Fruit fly (Drosophila melanogaster) whole organism, embryonic: ENCODE data around the gene CG43886.

Experiments used
- Aef1 ChIP-seq: fragments of 200-800 bp; sonication (Bioruptor generic); IDR thresholded peaks from 3 replicates; pipeline ENCODE4 v1.3.6; 2022; ENCODE audit warnings: missing biosample characterization, missing genetic modification characterization
- Antp ChIP-seq: fragments of 200-800 bp; sonication (Bioruptor generic); optimal IDR thresholded peaks from 3 replicates; lab custom pipeline; 2016; ENCODE audit warnings: missing biosample characterization, missing genetic modification characterization
- Atf3 ChIP-seq: fragments of 200-800 bp; sonication (Bioruptor generic); optimal IDR thresholded peaks from 3 replicates; lab custom pipeline; 2016; ENCODE audit warnings: missing biosample characterization, missing genetic modification characterization
- Bteb2 ChIP-seq: fragments of 200-800 bp; sonication (Bioruptor generic); optimal IDR thresholded peaks from 2 replicates; lab custom pipeline; 2016; ENCODE audit warnings: missing biosample characterization, missing genetic modification characterization
- CG1024 ChIP-seq: fragments of 200-800 bp; sonication (Bioruptor generic); IDR thresholded peaks from 2 replicates; pipeline ENCODE4 v1.3.6; 2022; ENCODE audit warnings: missing biosample characterization, missing genetic modification characterization
- CG10959 ChIP-seq: fragments of 200-800 bp; sonication (Bioruptor generic); IDR thresholded peaks from 2 replicates; pipeline ENCODE4 v1.3.6; 2022; ENCODE audit warnings: missing biosample characterization, missing genetic modification characterization
- CG12071 ChIP-seq: fragments of 200-800 bp; sonication (Bioruptor generic); optimal IDR thresholded peaks from 3 replicates; lab custom pipeline; 2018; ENCODE audit warnings: missing biosample characterization, mild to moderate bottlenecking, missing genetic modification characterization
- CG12391 ChIP-seq: fragments of 200-800 bp; sonication (Bioruptor generic); optimal IDR thresholded peaks from 3 replicates; lab custom pipeline; 2018; ENCODE audit warnings: missing biosample characterization, mild to moderate bottlenecking, missing genetic modification characterization, moderate library complexity
- CG12769 ChIP-seq: fragments of 200-800 bp; sonication (Bioruptor generic); optimal IDR thresholded peaks from 2 replicates; lab custom pipeline; 2019; ENCODE audit warnings: missing biosample characterization, mild to moderate bottlenecking, missing genetic modification characterization, moderate library complexity
- CG13123 ChIP-seq: fragments of 200-800 bp; sonication (Bioruptor generic); optimal IDR thresholded peaks from 2 replicates; lab custom pipeline; 2016; ENCODE audit warnings: missing biosample characterization, missing genetic modification characterization
- CG13287 ChIP-seq: fragments of 200-800 bp; sonication (Bioruptor generic); IDR thresholded peaks from 2 replicates; pipeline ENCODE4 v1.3.6; 2022; ENCODE audit warnings: missing biosample characterization, missing genetic modification characterization; ENCODE audit not compliant: partially characterized antibody
- CG15479 ChIP-seq: fragments of 200-800 bp; sonication (Bioruptor generic); optimal IDR thresholded peaks from 3 replicates; lab custom pipeline; 2019; ENCODE audit warnings: missing biosample characterization, mild to moderate bottlenecking, missing genetic modification characterization, moderate library complexity
- CG15514 ChIP-seq: fragments of 200-800 bp; sonication (Bioruptor generic); optimal IDR thresholded peaks from 3 replicates; lab custom pipeline; 2017; ENCODE audit warnings: missing biosample characterization, missing genetic modification characterization, mild to moderate bottlenecking, moderate library complexity, missing genetic modification reagents
- CG15696 ChIP-seq: fragments of 200-800 bp; sonication (Bioruptor generic); optimal IDR thresholded peaks from 2 replicates; lab custom pipeline; 2019; ENCODE audit warnings: missing biosample characterization, mild to moderate bottlenecking, missing genetic modification characterization, moderate library complexity
- CG18476 ChIP-seq: fragments of 200-800 bp; sonication (Bioruptor generic); optimal IDR thresholded peaks from 2 replicates; lab custom pipeline; 2016; ENCODE audit warnings: missing biosample characterization, mild to moderate bottlenecking, missing genetic modification characterization
- CG2875 ChIP-seq: fragments of 200-800 bp; sonication (Bioruptor generic); optimal IDR thresholded peaks from 2 replicates; lab custom pipeline; 2017; ENCODE audit warnings: missing biosample characterization, mild to moderate bottlenecking, missing genetic modification characterization, missing genetic modification reagents
- CG3065 ChIP-seq: fragments of 200-800 bp; sonication (Bioruptor generic); optimal IDR thresholded peaks from 2 replicates; lab custom pipeline; 2016; ENCODE audit warnings: missing biosample characterization, missing genetic modification characterization
- CG6791 ChIP-seq: fragments of 200-800 bp; sonication (Bioruptor generic); IDR thresholded peaks from 3 replicates; pipeline ENCODE4 v1.3.6; 2022; ENCODE audit warnings: missing biosample characterization, missing genetic modification characterization; ENCODE audit not compliant: partially characterized antibody
- CG8478 ChIP-seq: fragments of >200 bp; optimal IDR thresholded peaks from 2 replicates; lab custom pipeline; 2018
- CG9932 ChIP-seq: fragments of 200-800 bp; sonication (Bioruptor generic); IDR thresholded peaks from 2 replicates; pipeline ENCODE4 v1.3.6; 2022; ENCODE audit warnings: missing biosample characterization, missing genetic modification characterization
- CrebB ChIP-seq: fragments of 200-800 bp; sonication (Bioruptor generic); optimal IDR thresholded peaks from 3 replicates; lab custom pipeline; 2018; ENCODE audit warnings: missing biosample characterization, mild to moderate bottlenecking, missing genetic modification characterization
- D19A ChIP-seq: fragments of 200-800 bp; optimal IDR thresholded peaks from 3 replicates; lab custom pipeline; 2019; ENCODE audit warnings: missing biosample characterization, mild to moderate bottlenecking, missing genetic modification characterization, moderate library complexity
- Dad ChIP-seq: fragments of 200-800 bp; sonication (Bioruptor generic); optimal IDR thresholded peaks from 3 replicates; lab custom pipeline; 2016; ENCODE audit warnings: missing biosample characterization, missing genetic modification characterization
- Deaf1 ChIP-seq: fragments of 200-800 bp; optimal IDR thresholded peaks from 3 replicates; lab custom pipeline; 2019; ENCODE audit warnings: missing biosample characterization, mild to moderate bottlenecking, missing genetic modification characterization, moderate library complexity
- E2f1 ChIP-seq: fragments of 200-800 bp; sonication (Bioruptor generic); IDR thresholded peaks from 2 replicates; pipeline ENCODE4 v1.3.6; 2022; ENCODE audit warnings: missing biosample characterization, missing genetic modification characterization
- HmgZ ChIP-seq: fragments of 200-800 bp; sonication (Bioruptor generic); optimal IDR thresholded peaks from 2 replicates; lab custom pipeline; 2018; ENCODE audit warnings: missing biosample characterization, mild to moderate bottlenecking, missing genetic modification characterization
- Hsf ChIP-seq: fragments of 200-800 bp; sonication (Bioruptor generic); optimal IDR thresholded peaks from 3 replicates; lab custom pipeline; 2016; ENCODE audit warnings: missing biosample characterization, missing genetic modification characterization
- NFAT ChIP-seq: fragments of 200-800 bp; sonication (Bioruptor generic); IDR thresholded peaks from 2 replicates; pipeline ENCODE4 v1.3.6; 2022; ENCODE audit warnings: missing biosample characterization, missing genetic modification characterization
- Side ChIP-seq: fragments of 200-800 bp; sonication (Bioruptor generic); optimal IDR thresholded peaks from 2 replicates; lab custom pipeline; 2016; ENCODE audit warnings: missing biosample characterization, missing genetic modification characterization
- YL-1 ChIP-seq: fragments of 200-800 bp; sonication (Bioruptor generic); optimal IDR thresholded peaks from 3 replicates; lab custom pipeline; 2017; ENCODE audit warnings: missing biosample characterization, mild to moderate bottlenecking, missing genetic modification characterization
- bcd ChIP-seq: fragments of 200-800 bp; sonication (Bioruptor generic); optimal IDR thresholded peaks from 2 replicates; lab custom pipeline; 2017; ENCODE audit warnings: missing biosample characterization, mild to moderate bottlenecking, missing genetic modification characterization
- bowl ChIP-seq: fragments of 200-800 bp; sonication (Bioruptor generic); IDR thresholded peaks from 2 replicates; pipeline ENCODE4 v1.3.6; 2022; ENCODE audit warnings: missing biosample characterization, missing genetic modification characterization
- chn ChIP-seq: fragments of 200-800 bp; sonication (Bioruptor generic); optimal IDR thresholded peaks from 2 replicates; lab custom pipeline; 2016; ENCODE audit warnings: missing biosample characterization, missing genetic modification characterization
- da ChIP-seq: fragments of 200-800 bp; sonication (Bioruptor generic); optimal IDR thresholded peaks from 2 replicates; lab custom pipeline; 2016; ENCODE audit warnings: missing biosample characterization, missing genetic modification characterization
- dan ChIP-seq: fragments of 200-800 bp; sonication (Bioruptor generic); IDR thresholded peaks from 2 replicates; pipeline ENCODE4 v1.3.6; 2022; ENCODE audit warnings: missing biosample characterization, missing genetic modification characterization
- esg ChIP-seq: fragments of 200-800 bp; sonication (Bioruptor generic); conservative IDR thresholded peaks from 2 replicates; pipeline ENCODE4 v1.3.6; 2022; ENCODE audit warnings: missing biosample characterization, missing genetic modification characterization
- fd64A ChIP-seq: fragments of 200-800 bp; sonication (Bioruptor generic); optimal IDR thresholded peaks from 3 replicates; lab custom pipeline; 2018; ENCODE audit warnings: missing biosample characterization, mild to moderate bottlenecking, missing genetic modification characterization
- grau ChIP-seq: fragments of 200-800 bp; optimal IDR thresholded peaks from 3 replicates; lab custom pipeline; 2019; ENCODE audit warnings: missing biosample characterization, mild to moderate bottlenecking, missing genetic modification characterization, moderate library complexity
- gsb ChIP-seq: fragments of 200-800 bp; sonication (Bioruptor generic); IDR thresholded peaks from 2 replicates; pipeline ENCODE4 v1.3.6; 2022; ENCODE audit warnings: missing biosample characterization, missing genetic modification characterization
- maf-S ChIP-seq: fragments of 200-800 bp; sonication (Bioruptor generic); optimal IDR thresholded peaks from 2 replicates; lab custom pipeline; 2016; ENCODE audit warnings: missing biosample characterization, missing genetic modification characterization
- odd ChIP-seq: fragments of 200-800 bp; sonication (Bioruptor generic); optimal IDR thresholded peaks from 2 replicates; lab custom pipeline; 2017; ENCODE audit warnings: missing biosample characterization, mild to moderate bottlenecking, missing genetic modification characterization
- peb ChIP-seq: fragments of 200-800 bp; sonication (Bioruptor generic); IDR thresholded peaks from 2 replicates; pipeline ENCODE4 v1.3.6; 2022; ENCODE audit warnings: missing biosample characterization, missing genetic modification characterization
- phol ChIP-seq: fragments of 200-800 bp; sonication (Bioruptor generic); optimal IDR thresholded peaks from 3 replicates; lab custom pipeline; 2018; ENCODE audit warnings: missing biosample characterization, mild to moderate bottlenecking, missing genetic modification characterization, moderate library complexity
- pum ChIP-seq: fragments of 200-800 bp; sonication (Bioruptor generic); optimal IDR thresholded peaks from 2 replicates; lab custom pipeline; 2016; ENCODE audit warnings: missing biosample characterization, missing genetic modification characterization
- ro ChIP-seq: fragments of 200-800 bp; sonication (Bioruptor generic); IDR thresholded peaks from 2 replicates; pipeline ENCODE4 v1.3.6; 2022; ENCODE audit warnings: missing biosample characterization, missing genetic modification characterization
- sd ChIP-seq: fragments of 200-800 bp; sonication (Bioruptor generic); optimal IDR thresholded peaks from 3 replicates; lab custom pipeline; 2018; ENCODE audit warnings: missing biosample characterization, mild to moderate bottlenecking, missing genetic modification characterization, moderate library complexity
- slp2 ChIP-seq: fragments of 200-800 bp; sonication (Bioruptor generic); optimal IDR thresholded peaks from 2 replicates; lab custom pipeline; 2016; ENCODE audit warnings: missing biosample characterization, missing genetic modification characterization
- tio ChIP-seq: fragments of 200-800 bp; sonication (Bioruptor generic); optimal IDR thresholded peaks from 2 replicates; lab custom pipeline; 2017; ENCODE audit warnings: missing biosample characterization, missing genetic modification characterization, inconsistent platforms
- unc-4 ChIP-seq: fragments of 200-800 bp; sonication (Bioruptor generic); IDR thresholded peaks from 2 replicates; pipeline ENCODE4 v1.3.6; 2022; ENCODE audit warnings: missing biosample characterization, missing genetic modification characterization; ENCODE audit not compliant: partially characterized antibody
- z ChIP-seq: fragments of 200-800 bp; sonication (Bioruptor generic); IDR thresholded peaks from 3 replicates; pipeline ENCODE4 v1.3.6; 2022; ENCODE audit warnings: missing biosample characterization, missing genetic modification characterization
- zf30C ChIP-seq: fragments of 200-800 bp; sonication (Bioruptor generic); optimal IDR thresholded peaks from 3 replicates; lab custom pipeline; 2018; ENCODE audit warnings: missing biosample characterization, mild to moderate bottlenecking, missing genetic modification characterization

The CG43886 gene

dm6 chr3L:8137448-8137906, 22.1 kb downstream of the CG43886 start, which contains the start of the genes Setx and mus301 (continued):
- peak; percentile 24; the same call in 1 of the 2 replicates for TF ChIP-seq CG1024 (GFP tag; lab: Robert Waterston, UW)
- peak; percentile 10 for TF ChIP-seq CrebB
- TF ChIP-seq CG15479 (GFP tag; lab: Kevin White, UChicago), result peak; percentile 20
- TF ChIP-seq pum (GFP tag; lab: Kevin White, UChicago), result peak; percentile 81
- TF ChIP-seq gsb (GFP tag; lab: Robert Waterston, UW), result peak; percentile 59; the same call in 1 of the 2 replicates
- TF ChIP-seq grau, result peak; percentile 75
- TF ChIP-seq sd (tag; lab: Kevin White, UChicago), result no peak
- peak; percentile 62 for TF ChIP-seq Side (GFP tag; lab: Kevin White, UChicago)
- peak; percentile 89 for TF ChIP-seq Bteb2
- peak; percentile 72 for TF ChIP-seq da
- TF ChIP-seq Hsf (GFP tag; lab: Kevin White, UChicago), result peak; percentile 89
- peak; percentile 49 for TF ChIP-seq CG13287
- peak; percentile 88 for TF ChIP-seq HmgZ (tag; lab: Kevin White, UChicago)
- peak; percentile 73 for TF ChIP-seq CG15696
- TF ChIP-seq tio (GFP tag; lab: Kevin White, UChicago), result peak; percentile 78
- TF ChIP-seq chn (GFP tag; lab: Kevin White, UChicago), result peak; percentile 90
- TF ChIP-seq slp2, result peak; percentile 54
- TF ChIP-seq CG8478 (lab: Kevin White, UChicago), result no peak
- peak; percentile 59 for TF ChIP-seq esg (GFP tag; lab: Robert Waterston, UW)
- peak; percentile 48; the same call in 1 of the 2 replicates for TF ChIP-seq CG10959
- peak; percentile 17; the same call in 1 of the 2 replicates for TF ChIP-seq unc-4
- peak; percentile 88 for TF ChIP-seq phol (tag; lab: Kevin White, UChicago)
- TF ChIP-seq E2f1 (GFP tag; lab: Robert Waterston, UW), result peak; percentile 79
- TF ChIP-seq Atf3, result peak; percentile 74
- no peak for TF ChIP-seq odd
- TF ChIP-seq CG3065 (GFP tag; lab: Kevin White, UChicago), result peak; percentile 39
- TF ChIP-seq CG12071, result no peak
- no peak; the same call in 1 of the 2 replicates for TF ChIP-seq dan (GFP tag; lab: Robert Waterston, UW)
- peak; percentile 94 for TF ChIP-seq CG9932 (GFP tag; lab: Robert Waterston, UW)
- TF ChIP-seq ro (GFP tag; lab: Robert Waterston, UW), result 0 out of 2 replicates have a peak, but pooled peaks have one; percentile 40
- TF ChIP-seq CG15514 (GFP tag; lab: Kevin White, UChicago), result peak; percentile 86
- peak; percentile 82 for TF ChIP-seq CG18476 (GFP tag; lab: Kevin White, UChicago)
- TF ChIP-seq z (GFP tag; lab: Robert Waterston, UW), result no peak
- no peak for TF ChIP-seq Deaf1 (tag; lab: Kevin White, UChicago)
- TF ChIP-seq D19A (tag; lab: Kevin White, UChicago), result no peak
- TF ChIP-seq peb (GFP tag; lab: Robert Waterston, UW), result no peak; the same call in 1 of the 2 replicates
- peak; percentile 43 for TF ChIP-seq CG2875 (GFP tag; lab: Kevin White, UChicago)
- peak; percentile 82 for TF ChIP-seq CG12391
- TF ChIP-seq fd64A (GFP tag; lab: Kevin White, UChicago), result no peak
- TF ChIP-seq Aef1, result peak; percentile 75
- TF ChIP-seq maf-S (GFP tag; lab: Kevin White, UChicago), result peak; percentile 79
- peak; percentile 75 for TF ChIP-seq CG13123
- no peak for TF ChIP-seq zf30C (GFP tag; lab: Kevin White, UChicago)
- TF ChIP-seq Dad (GFP tag; lab: Kevin White, UChicago), result peak; percentile 80
- peak; percentile 69 for TF ChIP-seq NFAT
- peak; percentile 77 for TF ChIP-seq Antp (GFP tag; lab: Kevin White, UChicago)
- TF ChIP-seq bowl (GFP tag; lab: Robert Waterston, UW), result no peak
- peak; percentile 86 for TF ChIP-seq YL-1 (GFP tag; lab: Kevin White, UChicago)
- TF ChIP-seq CG6791, result no peak
- TF ChIP-seq CG12769 (tag; lab: Kevin White, UChicago), result no peak
- TF ChIP-seq bcd (GFP tag; lab: Kevin White, UChicago), result peak; percentile 81
